Worm (Caenorhabditis elegans) whole organism, mixed stage, embryonic: ENCODE results near the gene idpb-5.

Experiments
- M03D4.4 ChIP-seq: sonication (generic microtip); optimal IDR thresholded peaks from 2 replicates; lab custom pipeline; 2017; ENCODE audit warnings: mild to moderate bottlenecking, missing genetic modification characterization, missing compliant biosample characterization
- bed-3 ChIP-seq: fragments of 200-800 bp; sonication (Bioruptor generic); optimal IDR thresholded peaks from 3 replicates; lab custom pipeline; 2018; ENCODE audit warnings: mild to moderate bottlenecking, missing genetic modification characterization, moderate library complexity, missing compliant biosample characterization
- ceh-39 ChIP-seq: fragments of 150-350 bp; optimal IDR thresholded peaks from 2 replicates; lab custom pipeline; 2014; ENCODE audit warnings: missing biosample characterization, missing genetic modification characterization
- ceh-43 ChIP-seq: fragments of 200-800 bp; sonication (Bioruptor generic); optimal IDR thresholded peaks from 2 replicates; lab custom pipeline; 2018; ENCODE audit warnings: mild to moderate bottlenecking, missing genetic modification characterization, moderate library complexity, missing compliant biosample characterization
- ceh-83 ChIP-seq: fragments of 200-800 bp; sonication (Bioruptor generic); optimal IDR thresholded peaks from 2 replicates; lab custom pipeline; 2018; ENCODE audit warnings: mild to moderate bottlenecking, missing genetic modification characterization, missing compliant biosample characterization
- ces-1 ChIP-seq: fragments of 150-350 bp; optimal IDR thresholded peaks from 2 replicates; lab custom pipeline; 2014; ENCODE audit warnings: missing biosample characterization, missing genetic modification reagents, missing genetic modification characterization
- cnd-1 ChIP-seq: fragments of 200-800 bp; sonication (Bioruptor generic); optimal IDR thresholded peaks from 2 replicates; lab custom pipeline; 2018; ENCODE audit warnings: mild to moderate bottlenecking, missing genetic modification characterization, missing compliant biosample characterization
- drap-1 ChIP-seq: fragments of 200-800 bp; sonication (Bioruptor generic); optimal IDR thresholded peaks from 3 replicates; lab custom pipeline; 2018; ENCODE audit warnings: mild to moderate bottlenecking, missing genetic modification characterization, missing compliant biosample characterization
- elt-1 ChIP-seq: sonication (generic microtip); optimal IDR thresholded peaks from 2 replicates; lab custom pipeline; 2017; ENCODE audit warnings: missing genetic modification characterization, mild to moderate bottlenecking, missing compliant biosample characterization, antibody characterized with exemption, moderate library complexity, borderline replicate concordance; ENCODE audit not compliant: insufficient read depth
- elt-3 ChIP-seq: fragments of 150-350 bp; optimal IDR thresholded peaks from 2 replicates; lab custom pipeline; 2014; ENCODE audit warnings: missing biosample characterization, missing genetic modification characterization
- hlh-1 ChIP-seq: fragments of 150-350 bp; optimal IDR thresholded peaks from 2 replicates; lab custom pipeline; 2014; ENCODE audit warnings: missing biosample characterization, missing genetic modification reagents, missing genetic modification characterization
- lin-13 ChIP-seq: fragments of 150-350 bp; optimal IDR thresholded peaks from 2 replicates; lab custom pipeline; 2014; ENCODE audit warnings: missing biosample characterization, missing genetic modification characterization
- lin-32 ChIP-seq: fragments of 200-800 bp; sonication (Bioruptor generic); optimal IDR thresholded peaks from 2 replicates; lab custom pipeline; 2018; ENCODE audit warnings: mild to moderate bottlenecking, missing genetic modification characterization, missing compliant biosample characterization
- lsy-2 ChIP-seq: fragments of 150-350 bp; optimal IDR thresholded peaks from 2 replicates; lab custom pipeline; 2014; ENCODE audit warnings: missing biosample characterization, missing genetic modification characterization
- mab-5 ChIP-seq: fragments of 150-350 bp; optimal IDR thresholded peaks from 2 replicates; lab custom pipeline; 2014; ENCODE audit warnings: missing biosample characterization, missing genetic modification characterization
- mep-1 ChIP-seq: fragments of 150-350 bp; optimal IDR thresholded peaks from 2 replicates; lab custom pipeline; 2017; ENCODE audit warnings: missing biosample characterization, missing genetic modification reagents, missing genetic modification characterization, inconsistent platforms
- mls-2 ChIP-seq: sonication (generic microtip); optimal IDR thresholded peaks from 2 replicates; lab custom pipeline; 2016; ENCODE audit warnings: mild to moderate bottlenecking, missing genetic modification characterization, moderate library complexity, missing compliant biosample characterization
- nhr-2 ChIP-seq: fragments of 150-350 bp; optimal IDR thresholded peaks from 2 replicates; lab custom pipeline; 2014; ENCODE audit warnings: missing biosample characterization, missing genetic modification characterization
- nhr-237 ChIP-seq: fragments of 150-350 bp; optimal IDR thresholded peaks from 2 replicates; lab custom pipeline; 2014; ENCODE audit warnings: missing biosample characterization, missing genetic modification characterization
- nhr-28 ChIP-seq: fragments of 150-350 bp; optimal IDR thresholded peaks from 2 replicates; lab custom pipeline; 2014; ENCODE audit warnings: missing biosample characterization, missing genetic modification characterization
- nhr-76 ChIP-seq: sonication (generic microtip); optimal IDR thresholded peaks from 2 replicates; lab custom pipeline; 2017; ENCODE audit warnings: missing biosample characterization, missing genetic modification characterization
- pha-4 ChIP-seq: fragments of 150-350 bp; optimal IDR thresholded peaks from 2 replicates; lab custom pipeline; 2018; ENCODE audit warnings: missing biosample characterization, missing genetic modification reagents, missing genetic modification characterization
- sem-2 ChIP-seq: fragments of 200-800 bp; sonication (Bioruptor generic); optimal IDR thresholded peaks from 2 replicates; lab custom pipeline; 2018; ENCODE audit warnings: mild to moderate bottlenecking, missing genetic modification characterization, missing compliant biosample characterization
- snpc-4 ChIP-seq: fragments of 150-350 bp; optimal IDR thresholded peaks from 2 replicates; lab custom pipeline; 2014; ENCODE audit warnings: missing biosample characterization, missing genetic modification characterization
- sptf-1 ChIP-seq: sonication (generic microtip); optimal IDR thresholded peaks from 2 replicates; lab custom pipeline; 2017; ENCODE audit warnings: mild to moderate bottlenecking, missing genetic modification characterization, moderate library complexity, missing compliant biosample characterization
- tbx-8 ChIP-seq: fragments of 200-800 bp; sonication (Bioruptor generic); optimal IDR thresholded peaks from 2 replicates; lab custom pipeline; 2018; ENCODE audit warnings: mild to moderate bottlenecking, missing genetic modification characterization, moderate library complexity, missing compliant biosample characterization
- unc-120 ChIP-seq: sonication (generic microtip); optimal IDR thresholded peaks from 2 replicates; lab custom pipeline; 2017; ENCODE audit warnings: missing genetic modification characterization, missing compliant biosample characterization; ENCODE audit not compliant: poor library complexity, severe bottlenecking
- unc-39 ChIP-seq: fragments of 150-350 bp; optimal IDR thresholded peaks from 2 replicates; lab custom pipeline; 2014; ENCODE audit warnings: missing biosample characterization, missing genetic modification characterization
- unc-62 ChIP-seq: fragments of 150-350 bp; optimal IDR thresholded peaks from 2 replicates; lab custom pipeline; 2014; ENCODE audit warnings: missing biosample characterization, missing genetic modification reagents, missing genetic modification characterization
- zip-8 ChIP-seq: fragments of 150-350 bp; optimal IDR thresholded peaks from 2 replicates; lab custom pipeline; 2014; ENCODE audit warnings: missing biosample characterization, missing genetic modification characterization
- ztf-11 ChIP-seq: fragments of 150-350 bp; optimal IDR thresholded peaks from 2 replicates; lab custom pipeline; 2014; ENCODE audit warnings: missing biosample characterization, missing genetic modification characterization

The idpb-5 gene

DNA sequence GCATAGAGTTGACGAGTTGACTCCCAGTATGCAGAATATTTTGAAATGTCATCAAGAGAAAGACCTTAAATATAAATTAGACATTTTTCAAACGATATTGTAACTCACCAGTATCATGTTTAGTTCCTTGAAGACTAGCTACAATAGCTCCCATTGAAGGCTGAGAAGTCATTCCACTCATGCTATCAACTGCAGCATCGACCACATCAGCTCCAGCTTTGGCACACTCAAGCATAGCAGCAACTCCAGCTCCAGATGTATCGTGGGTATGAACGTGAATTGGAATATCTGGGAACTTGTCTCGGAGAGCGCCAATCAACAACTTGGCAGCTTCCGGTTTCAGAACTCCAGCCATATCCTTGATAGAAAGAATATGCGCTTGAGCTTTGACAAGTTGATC lies 19.9 kb upstream of the idpb-5 start:
- TF ChIP-seq nhr-76 (tag; lab: Kevin White, UChicago) = no peak
- TF ChIP-seq elt-1 (tag; lab: Kevin White, UChicago) = no peak
- no peak for TF ChIP-seq drap-1 (GFP tag; lab: Kevin White, UChicago)
- no peak for TF ChIP-seq mep-1
- no peak for TF ChIP-seq sem-2 (GFP tag; lab: Kevin White, UChicago)
- TF ChIP-seq snpc-4 = no peak
- TF ChIP-seq cnd-1 (tag; lab: Kevin White, UChicago) = no peak
- no peak for TF ChIP-seq bed-3
- TF ChIP-seq hlh-1 (tag; lab: Kevin White, UChicago) = no peak
- no peak for TF ChIP-seq sptf-1 (tag; lab: Kevin White, UChicago)
- no peak for TF ChIP-seq tbx-8
- no peak for TF ChIP-seq ztf-11 (tag; lab: Kevin White, UChicago)
- TF ChIP-seq unc-62 (GFP tag; lab: Kevin White, UChicago) = no peak
- TF ChIP-seq unc-39 = no peak
- TF ChIP-seq lin-32 (GFP tag; lab: Kevin White, UChicago) = no peak
- no peak for TF ChIP-seq ces-1 (GFP tag; lab: Kevin White, UChicago)
- TF ChIP-seq nhr-2 (tag; lab: Kevin White, UChicago) = no peak
- no peak for TF ChIP-seq zip-8 (tag; lab: Kevin White, UChicago)
- TF ChIP-seq ceh-43 (GFP tag; lab: Kevin White, UChicago) = no peak
- TF ChIP-seq elt-3 (tag; lab: Kevin White, UChicago) = no peak

DNA sequence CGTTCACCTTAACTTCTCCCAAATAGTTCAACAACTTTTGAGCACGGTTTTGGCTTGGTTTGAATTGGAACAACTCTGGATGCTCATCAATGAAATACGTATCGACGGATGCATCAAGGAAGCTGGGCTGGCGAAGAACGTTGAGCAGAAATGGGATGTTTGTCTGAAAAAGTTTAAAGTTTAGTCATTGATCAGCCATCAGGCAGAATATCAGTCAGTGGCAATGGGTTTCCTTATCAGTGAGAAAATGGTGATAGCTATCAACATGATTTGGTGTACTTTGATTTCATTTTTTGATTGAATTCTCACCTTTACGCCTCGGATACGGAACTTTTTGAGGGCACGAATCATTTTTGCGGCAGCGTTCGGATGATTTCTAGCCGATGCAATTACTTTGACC lies 18.8 kb upstream of the idpb-5 start:
- TF ChIP-seq unc-120 (tag; lab: Kevin White, UChicago) (no peak), elt-1 (tag; lab: Kevin White, UChicago) (no peak), nhr-2 (tag; lab: Kevin White, UChicago) (no peak), pha-4 (no peak), sptf-1 (tag; lab: Kevin White, UChicago) (no peak), nhr-76 (tag; lab: Kevin White, UChicago) (no peak), ceh-39 (tag; lab: Kevin White, UChicago) (no peak), bed-3 (no peak)

DNA sequence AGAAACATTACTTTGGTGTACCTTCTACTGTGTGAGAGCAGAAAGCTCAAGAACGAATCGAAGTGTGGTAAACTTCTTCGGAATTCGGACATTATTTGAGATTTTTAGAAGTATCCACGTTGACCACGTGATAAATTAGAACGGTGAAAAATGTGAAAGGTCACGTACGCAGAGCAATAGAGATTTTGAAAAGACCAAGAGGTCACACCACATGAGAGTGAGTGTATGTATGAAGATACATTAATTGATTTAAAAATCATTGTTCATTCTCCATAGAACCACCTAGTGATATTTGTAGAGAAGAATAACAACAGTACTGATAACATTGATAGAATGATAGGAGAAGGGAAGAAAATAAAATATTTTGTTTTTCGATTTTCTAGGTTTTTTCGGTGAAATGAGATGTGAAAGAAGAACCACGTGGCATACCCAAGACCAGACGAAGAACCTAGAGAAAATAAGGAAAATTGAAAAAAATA lies 16.8 kb upstream of the idpb-5 start, which contains the start of gene pyc-1:
TSS of gene pyc-1 (minus strand) at position 69 of the 479 bp plus-strand sequence.
- TF ChIP-seq elt-3 (tag; lab: Kevin White, UChicago) (no peak), hlh-1 (tag; lab: Kevin White, UChicago) (no peak), ceh-39 (tag; lab: Kevin White, UChicago) (no peak), lin-32 (GFP tag; lab: Kevin White, UChicago) (no peak), lsy-2 (tag; lab: Kevin White, UChicago) (no peak), cnd-1 (tag; lab: Kevin White, UChicago) (no peak), unc-39 (no peak), pha-4 (no peak), M03D4.4 (tag; lab: Kevin White, UChicago) (no peak), zip-8 (tag; lab: Kevin White, UChicago) (no peak), nhr-28 (tag; lab: Kevin White, UChicago) (no peak), snpc-4 (no peak), lin-13 (tag; lab: Kevin White, UChicago) (no peak), ceh-43 (GFP tag; lab: Kevin White, UChicago) (no peak), unc-120 (tag; lab: Kevin White, UChicago) (no peak), ztf-11 (tag; lab: Kevin White, UChicago) (no peak), ces-1 (GFP tag; lab: Kevin White, UChicago) (no peak), bed-3 (no peak), nhr-76 (tag; lab: Kevin White, UChicago) (no peak)

DNA sequence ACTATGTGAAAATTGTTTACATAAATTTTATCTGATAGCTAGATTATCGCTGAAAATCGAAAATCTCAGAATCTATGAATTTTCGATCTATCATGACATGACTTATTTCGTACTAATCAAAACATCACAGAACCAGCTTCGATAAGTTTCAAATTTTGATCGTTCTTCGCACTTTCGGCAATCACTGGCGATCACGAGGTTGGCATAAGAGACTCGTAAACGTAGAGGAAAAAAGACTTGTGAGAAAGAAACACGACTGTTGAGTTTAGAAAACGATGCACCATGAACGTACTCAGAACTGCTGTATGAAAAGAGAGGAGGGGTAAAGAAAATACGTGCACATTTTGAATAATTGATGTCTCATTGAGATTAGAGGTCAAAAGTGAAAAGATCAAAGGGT lies 15.3 kb upstream of the idpb-5 start:
- no peak for TF ChIP-seq ztf-11 (tag; lab: Kevin White, UChicago)
- TF ChIP-seq elt-1 (tag; lab: Kevin White, UChicago) = no peak
- TF ChIP-seq sem-2 (GFP tag; lab: Kevin White, UChicago) = no peak
- TF ChIP-seq mab-5 (tag; lab: Kevin White, UChicago) = no peak
- TF ChIP-seq pha-4 = no peak
- no peak for TF ChIP-seq zip-8 (tag; lab: Kevin White, UChicago)
- no peak for TF ChIP-seq ces-1 (GFP tag; lab: Kevin White, UChicago)
- TF ChIP-seq sptf-1 (tag; lab: Kevin White, UChicago) = no peak
- TF ChIP-seq mls-2 (tag; lab: Kevin White, UChicago) = no peak
- no peak for TF ChIP-seq nhr-237 (tag; lab: Kevin White, UChicago)
- no peak for TF ChIP-seq cnd-1 (tag; lab: Kevin White, UChicago)
- TF ChIP-seq lin-13 (tag; lab: Kevin White, UChicago) = no peak
- no peak for TF ChIP-seq ceh-39 (tag; lab: Kevin White, UChicago)
- TF ChIP-seq lin-32 (GFP tag; lab: Kevin White, UChicago) = no peak
- no peak for TF ChIP-seq ceh-83 (GFP tag; lab: Kevin White, UChicago)
- no peak for TF ChIP-seq nhr-28 (tag; lab: Kevin White, UChicago)
- no peak for TF ChIP-seq M03D4.4 (tag; lab: Kevin White, UChicago)
- no peak for TF ChIP-seq ceh-43 (GFP tag; lab: Kevin White, UChicago)
- no peak for TF ChIP-seq elt-3 (tag; lab: Kevin White, UChicago)
- no peak for TF ChIP-seq lsy-2 (tag; lab: Kevin White, UChicago)
- TF ChIP-seq, all 35 proteins: peak for 0
